Worm (Caenorhabditis elegans) whole organism, early embryonic: Measurements from ENCODE around the gene T04C12.33.
A peak's percentile ranks its signal among the peaks of the same experiment; 100 is the strongest.

Experiments used
- B0310.2 ChIP-seq: sonication (generic microtip); optimal IDR thresholded peaks from 2 replicates; lab custom pipeline; 2016; ENCODE audit warnings: mild to moderate bottlenecking, missing genetic modification characterization, missing compliant biosample characterization
- F13C5.2 ChIP-seq: sonication (generic microtip); optimal IDR thresholded peaks from 2 replicates; lab custom pipeline; 2017; ENCODE audit warnings: mild to moderate bottlenecking, missing genetic modification characterization, inconsistent platforms, missing compliant biosample characterization
- aly-1 ChIP-seq: sonication (generic microtip); optimal IDR thresholded peaks from 2 replicates; lab custom pipeline; 2016; ENCODE audit warnings: missing genetic modification characterization, missing compliant biosample characterization
- ama-1 ChIP-seq: fragments of 150-350 bp; optimal IDR thresholded peaks from 2 replicates; lab custom pipeline; 2014
- ceh-13 ChIP-seq: fragments of 200-800 bp; sonication (Bioruptor generic); optimal IDR thresholded peaks from 2 replicates; lab custom pipeline; 2018; ENCODE audit warnings: mild to moderate bottlenecking, missing genetic modification characterization, missing compliant biosample characterization
- ceh-36 ChIP-seq: sonication (generic microtip); optimal IDR thresholded peaks from 2 replicates; lab custom pipeline; 2016; ENCODE audit warnings: missing genetic modification characterization, inconsistent platforms, missing compliant biosample characterization
- ets-7 ChIP-seq: sonication (generic microtip); optimal IDR thresholded peaks from 2 replicates; lab custom pipeline; 2016; ENCODE audit warnings: missing genotype, missing genetic modification characterization, missing compliant biosample characterization
- flt-1 ChIP-seq: fragments of 200-800 bp; sonication (Bioruptor generic); IDR thresholded peaks from 2 replicates; pipeline ENCODE4 v1.3.6; 2022; ENCODE audit warnings: missing genetic modification characterization, missing compliant biosample characterization
- hmbx-1 ChIP-seq: sonication (generic microtip); optimal IDR thresholded peaks from 2 replicates; lab custom pipeline; 2016; ENCODE audit warnings: mild to moderate bottlenecking, missing genetic modification characterization, missing compliant biosample characterization
- hmg-4 ChIP-seq: fragments of 200-800 bp; sonication (Bioruptor generic); optimal IDR thresholded peaks from 2 replicates; lab custom pipeline; 2018; ENCODE audit warnings: mild to moderate bottlenecking, missing genetic modification characterization, missing compliant biosample characterization
- hnd-1 ChIP-seq: sonication (generic microtip); optimal IDR thresholded peaks from 2 replicates; lab custom pipeline; 2016; ENCODE audit warnings: missing genetic modification characterization, missing compliant biosample characterization
- pes-1 ChIP-seq: fragments of 200-800 bp; sonication (Bioruptor generic); IDR thresholded peaks from 2 replicates; pipeline ENCODE4 v1.3.6; 2022; ENCODE audit warnings: missing genetic modification reagents, missing genetic modification characterization, missing compliant biosample characterization
- scrt-1 ChIP-seq: fragments of 200-800 bp; sonication (Bioruptor generic); IDR thresholded peaks from 2 replicates; pipeline ENCODE4 v1.3.6; 2022; ENCODE audit warnings: missing genetic modification characterization, missing compliant biosample characterization
- sea-1 ChIP-seq: fragments of 200-800 bp; sonication (Bioruptor generic); conservative IDR thresholded peaks from 2 replicates; pipeline ENCODE4 v1.3.6; 2022; ENCODE audit warnings: missing genetic modification characterization, missing compliant biosample characterization
- tbx-11 ChIP-seq: fragments of 200-800 bp; sonication (Bioruptor generic); IDR thresholded peaks from 2 replicates; pipeline ENCODE4 v1.3.6; 2022; ENCODE audit warnings: missing genetic modification characterization, missing compliant biosample characterization
- tbx-37 ChIP-seq: fragments of 200-800 bp; sonication (Bioruptor generic); conservative IDR thresholded peaks from 2 replicates; pipeline ENCODE4 v1.3.6; 2022; ENCODE audit warnings: missing genetic modification reagents, missing genetic modification characterization, missing compliant biosample characterization
- tra-4 ChIP-seq: sonication (generic microtip); optimal IDR thresholded peaks from 2 replicates; lab custom pipeline; 2017; ENCODE audit warnings: missing genetic modification characterization, missing compliant biosample characterization

The T04C12.33 gene

ce11 chrV:11016846-11017553 lies 35.0 kb upstream of the T04C12.33 start:
- TF ChIP-seq ceh-36 (tag; lab: Kevin White, UChicago): no peak
- no peak for TF ChIP-seq ama-1 (lab: Kevin White, UChicago)
- TF ChIP-seq sea-1 (GFP tag; lab: Robert Waterston, UW): no peak
- TF ChIP-seq ceh-13: no peak
- no peak for TF ChIP-seq pes-1
- TF ChIP-seq aly-1 (tag; lab: Kevin White, UChicago): no peak
- TF ChIP-seq tbx-37: no peak
- no peak for TF ChIP-seq hmbx-1 (tag; lab: Kevin White, UChicago)
- no peak for TF ChIP-seq hnd-1 (tag; lab: Kevin White, UChicago)
- no peak for TF ChIP-seq flt-1 (GFP tag; lab: Robert Waterston, UW)
- TF ChIP-seq B0310.2: no peak
- no peak for TF ChIP-seq ets-7 (tag; lab: Kevin White, UChicago)
- TF ChIP-seq F13C5.2 (tag; lab: Kevin White, UChicago): no peak

ce11 chrV:11022817-11023216 lies 29.2 kb upstream of the T04C12.33 start, which contains the start of the genes C13G3.12 and hot-6:
Gene C13G3.12, minus strand, starts transcription at chrV:11022917.
Gene hot-6, minus strand, starts transcription at chrV:11022937.
- TF ChIP-seq tbx-37 (no peak), B0310.2 (no peak), scrt-1 (GFP tag; lab: Robert Waterston, UW) (no peak), tra-4 (tag; lab: Kevin White, UChicago) (no peak), ceh-13 (no peak), ceh-36 (tag; lab: Kevin White, UChicago) (no peak), sea-1 (GFP tag; lab: Robert Waterston, UW) (no peak), hmg-4 (GFP tag; lab: Kevin White, UChicago) (no peak), ets-7 (tag; lab: Kevin White, UChicago) (no peak), ama-1 (lab: Kevin White, UChicago) (no peak), aly-1 (tag; lab: Kevin White, UChicago) (no peak), flt-1 (GFP tag; lab: Robert Waterston, UW) (no peak), tbx-11 (no peak), pes-1 (no peak), hmbx-1 (tag; lab: Kevin White, UChicago) (no peak), hnd-1 (tag; lab: Kevin White, UChicago) (no peak), F13C5.2 (tag; lab: Kevin White, UChicago) (no peak)

ce11 chrV:11027740-11028139 lies 24.3 kb upstream of the T04C12.33 start:
- TF ChIP-seq ets-7 (tag; lab: Kevin White, UChicago): no peak
- TF ChIP-seq pes-1: no peak
- no peak for TF ChIP-seq hnd-1 (tag; lab: Kevin White, UChicago)
- no peak for TF ChIP-seq ama-1 (lab: Kevin White, UChicago)
- no peak for TF ChIP-seq ceh-36 (tag; lab: Kevin White, UChicago)
- no peak for TF ChIP-seq sea-1 (GFP tag; lab: Robert Waterston, UW)
- no peak for TF ChIP-seq hmbx-1 (tag; lab: Kevin White, UChicago)
- no peak for TF ChIP-seq F13C5.2 (tag; lab: Kevin White, UChicago)
- TF ChIP-seq aly-1 (tag; lab: Kevin White, UChicago): no peak
- TF ChIP-seq tra-4 (tag; lab: Kevin White, UChicago): no peak
- TF ChIP-seq hmg-4 (GFP tag; lab: Kevin White, UChicago): no peak
- TF ChIP-seq ceh-13: no peak
- TF ChIP-seq tbx-11: no peak
- no peak for TF ChIP-seq B0310.2
- no peak for TF ChIP-seq flt-1 (GFP tag; lab: Robert Waterston, UW)

- peak; percentile 13 for TF ChIP-seq hnd-1 (tag; lab: Kevin White, UChicago)
- TF ChIP-seq tra-4 (tag; lab: Kevin White, UChicago): no peak
- TF ChIP-seq ama-1 (lab: Kevin White, UChicago): no peak
- peak; percentile 21 for TF ChIP-seq F13C5.2 (tag; lab: Kevin White, UChicago)
- no peak for TF ChIP-seq tbx-11
- TF ChIP-seq tbx-37: peak; percentile 83
- TF ChIP-seq ets-7 (tag; lab: Kevin White, UChicago): peak; percentile 23
- no peak for TF ChIP-seq B0310.2
Measured at ce11 chrV:11029309-11029708, 22.7 kb upstream of the T04C12.33 start.

- TF ChIP-seq flt-1 (GFP tag; lab: Robert Waterston, UW) (no peak), ceh-36 (tag; lab: Kevin White, UChicago) (no peak), ceh-13 (no peak), ets-7 (tag; lab: Kevin White, UChicago) (no peak), hnd-1 (tag; lab: Kevin White, UChicago) (no peak), ama-1 (lab: Kevin White, UChicago) (no peak), B0310.2 (no peak), sea-1 (GFP tag; lab: Robert Waterston, UW) (no peak), tbx-11 (no peak), tra-4 (tag; lab: Kevin White, UChicago) (no peak), F13C5.2 (tag; lab: Kevin White, UChicago) (no peak), scrt-1 (GFP tag; lab: Robert Waterston, UW) (no peak), hmbx-1 (tag; lab: Kevin White, UChicago) (no peak), pes-1 (no peak), aly-1 (tag; lab: Kevin White, UChicago) (no peak), tbx-37 (no peak), hmg-4 (GFP tag; lab: Kevin White, UChicago) (no peak)
Measured at ce11 chrV:11030675-11031074, 21.3 kb upstream of the T04C12.33 start.

- TF ChIP-seq tbx-37: no peak
- TF ChIP-seq pes-1: no peak
- TF ChIP-seq tra-4 (tag; lab: Kevin White, UChicago): no peak
- TF ChIP-seq ceh-36 (tag; lab: Kevin White, UChicago): no peak
- TF ChIP-seq hnd-1 (tag; lab: Kevin White, UChicago): no peak
- no peak for TF ChIP-seq hmbx-1 (tag; lab: Kevin White, UChicago)
- TF ChIP-seq sea-1 (GFP tag; lab: Robert Waterston, UW): no peak
- TF ChIP-seq tbx-11: no peak
- TF ChIP-seq flt-1 (GFP tag; lab: Robert Waterston, UW): no peak
- TF ChIP-seq F13C5.2 (tag; lab: Kevin White, UChicago): no peak
- no peak for TF ChIP-seq aly-1 (tag; lab: Kevin White, UChicago)
- TF ChIP-seq B0310.2: no peak
- no peak for TF ChIP-seq hmg-4 (GFP tag; lab: Kevin White, UChicago)
Measured at ce11 chrV:11033241-11033640, 18.8 kb upstream of the T04C12.33 start.
